Fruit fly (Drosophila melanogaster) whole organism, embryonic: Measurements from ENCODE around the gene CG43675.
A peak's percentile ranks its signal among the peaks of the same experiment; 100 is the strongest.

Experiments
- ATbp ChIP-seq: fragments of 200-800 bp; sonication (Bioruptor generic); optimal IDR thresholded peaks from 2 replicates; lab custom pipeline; 2017; ENCODE audit warnings: missing biosample characterization, mild to moderate bottlenecking, missing genetic modification characterization, missing genetic modification reagents
- Abd-B ChIP-seq: fragments of 200-800 bp; sonication (Bioruptor generic); optimal IDR thresholded peaks from 2 replicates; lab custom pipeline; 2018; ENCODE audit warnings: missing biosample characterization, mild to moderate bottlenecking, missing genetic modification characterization, moderate library complexity
- B-H2 ChIP-seq: fragments of 200-800 bp; sonication (Bioruptor generic); optimal IDR thresholded peaks from 2 replicates; lab custom pipeline; 2018; ENCODE audit warnings: missing biosample characterization, mild to moderate bottlenecking, missing genetic modification characterization
- Blimp-1 ChIP-seq: fragments of 200-800 bp; sonication (Bioruptor generic); optimal IDR thresholded peaks from 3 replicates; lab custom pipeline; 2018; ENCODE audit warnings: missing biosample characterization, missing genetic modification characterization, mild to moderate bottlenecking, moderate library complexity, missing genetic modification reagents
- CG10147 ChIP-seq: fragments of 200-800 bp; sonication (Bioruptor generic); optimal IDR thresholded peaks from 2 replicates; lab custom pipeline; 2019; ENCODE audit warnings: missing biosample characterization, mild to moderate bottlenecking, missing genetic modification characterization, moderate library complexity
- CG11695 ChIP-seq: fragments of 200-800 bp; sonication (Bioruptor generic); IDR thresholded peaks from 3 replicates; pipeline ENCODE4 v1.3.6; 2022; ENCODE audit warnings: missing biosample characterization, missing genetic modification characterization
- CG12104 ChIP-seq: fragments of 200-800 bp; sonication (Bioruptor generic); optimal IDR thresholded peaks from 3 replicates; lab custom pipeline; 2016; ENCODE audit warnings: missing biosample characterization, missing genetic modification characterization
- CG12236 ChIP-seq: fragments of 200-800 bp; sonication (Bioruptor generic); optimal IDR thresholded peaks from 2 replicates; lab custom pipeline; 2016; ENCODE audit warnings: missing biosample characterization, missing genetic modification characterization
- CG13123 ChIP-seq: fragments of 200-800 bp; sonication (Bioruptor generic); optimal IDR thresholded peaks from 2 replicates; lab custom pipeline; 2016; ENCODE audit warnings: missing biosample characterization, missing genetic modification characterization
- CG15269 ChIP-seq: fragments of 200-800 bp; sonication (Bioruptor generic); optimal IDR thresholded peaks from 2 replicates; lab custom pipeline; 2018; ENCODE audit warnings: missing biosample characterization, mild to moderate bottlenecking, missing genetic modification characterization, moderate library complexity
- CG17912 ChIP-seq: fragments of 200-800 bp; sonication (Bioruptor generic); optimal IDR thresholded peaks from 2 replicates; lab custom pipeline; 2018; ENCODE audit warnings: missing biosample characterization, mild to moderate bottlenecking, missing genetic modification characterization
- CG3847 ChIP-seq: fragments of 200-800 bp; sonication (Bioruptor generic); IDR thresholded peaks from 2 replicates; pipeline ENCODE4 v1.3.6; 2022; ENCODE audit warnings: missing biosample characterization, missing genetic modification characterization
- CG4282 ChIP-seq: fragments of 200-800 bp; sonication (Bioruptor generic); optimal IDR thresholded peaks from 2 replicates; lab custom pipeline; 2016; ENCODE audit warnings: missing biosample characterization, missing genetic modification characterization
- CG4854 ChIP-seq: fragments of 200-800 bp; sonication (Bioruptor generic); optimal IDR thresholded peaks from 2 replicates; lab custom pipeline; 2016; ENCODE audit warnings: missing biosample characterization, missing genetic modification characterization, inconsistent platforms
- CG5953 ChIP-seq: fragments of 200-800 bp; sonication (Bioruptor generic); IDR thresholded peaks from 2 replicates; pipeline ENCODE4 v1.3.6; 2022; ENCODE audit warnings: missing biosample characterization, missing genetic modification characterization
- CG6175 ChIP-seq: fragments of 200-800 bp; sonication (Bioruptor generic); IDR thresholded peaks from 3 replicates; pipeline ENCODE4 v1.3.6; 2022; ENCODE audit warnings: missing biosample characterization, missing genetic modification characterization
- CG7928 ChIP-seq: fragments of 200-800 bp; sonication (Bioruptor generic); optimal IDR thresholded peaks from 2 replicates; lab custom pipeline; 2017; ENCODE audit warnings: missing biosample characterization, mild to moderate bottlenecking, missing genetic modification characterization
- CG8290 ChIP-seq, 3 experiments: fragments of 200-800 bp; sonication (Bioruptor generic); optimal IDR thresholded peaks; 2 replicates each; lab custom pipeline; 2016 to 2019; ENCODE audit warnings: missing biosample characterization in 3 of 3, missing genetic modification characterization in 3 of 3, mild to moderate bottlenecking in 2 of 3, moderate library complexity in 1 of 3
- CG9797 ChIP-seq: fragments of 200-800 bp; sonication (Bioruptor generic); optimal IDR thresholded peaks from 3 replicates; lab custom pipeline; 2018; ENCODE audit warnings: missing biosample characterization, mild to moderate bottlenecking, missing genetic modification characterization
- CHES-1-like ChIP-seq: fragments of 200-800 bp; sonication (Bioruptor generic); optimal IDR thresholded peaks from 2 replicates; lab custom pipeline; 2016; ENCODE audit warnings: missing biosample characterization, missing genetic modification characterization
- Drgx ChIP-seq: fragments of 200-800 bp; sonication (Bioruptor generic); IDR thresholded peaks from 2 replicates; pipeline ENCODE4 v1.3.6; 2022; ENCODE audit warnings: missing biosample characterization, missing genetic modification characterization
- E2f2 ChIP-seq: fragments of 200-800 bp; sonication (Bioruptor generic); IDR thresholded peaks from 2 replicates; pipeline ENCODE4 v1.3.6; 2022; ENCODE audit warnings: missing biosample characterization, missing genetic modification characterization
- Gsc ChIP-seq: fragments of 200-800 bp; sonication (Bioruptor generic); IDR thresholded peaks from 2 replicates; pipeline ENCODE4 v1.3.6; 2022; ENCODE audit warnings: missing biosample characterization, missing genetic modification characterization
- MBD-R2 ChIP-seq: fragments of 200-800 bp; sonication (Bioruptor generic); IDR thresholded peaks from 2 replicates; pipeline ENCODE4 v1.3.6; 2022; ENCODE audit warnings: missing biosample characterization, missing genetic modification characterization
- Mes4 ChIP-seq: fragments of 200-800 bp; sonication (Bioruptor generic); optimal IDR thresholded peaks from 2 replicates; lab custom pipeline; 2016; ENCODE audit warnings: missing biosample characterization, missing genetic modification characterization
- Myb ChIP-seq: fragments of 200-800 bp; sonication (Bioruptor generic); optimal IDR thresholded peaks from 2 replicates; lab custom pipeline; 2016; ENCODE audit warnings: missing biosample characterization, missing genetic modification characterization
- NK7.1 ChIP-seq: fragments of 200-800 bp; sonication (Bioruptor generic); optimal IDR thresholded peaks from 3 replicates; lab custom pipeline; 2016; ENCODE audit warnings: missing biosample characterization, missing genetic modification characterization
- NfI ChIP-seq: fragments of 200-800 bp; sonication (Bioruptor generic); optimal IDR thresholded peaks from 3 replicates; lab custom pipeline; 2018; ENCODE audit warnings: missing biosample characterization, mild to moderate bottlenecking, missing genetic modification characterization, moderate library complexity
- Optix ChIP-seq: fragments of 200-800 bp; sonication (Bioruptor generic); IDR thresholded peaks from 3 replicates; pipeline ENCODE4 v1.3.6; 2022; ENCODE audit warnings: missing biosample characterization, missing genetic modification characterization
- Usf ChIP-seq: fragments of 200-800 bp; sonication (Bioruptor generic); optimal IDR thresholded peaks from 2 replicates; lab custom pipeline; 2017; ENCODE audit warnings: missing genotype, missing biosample characterization, missing genetic modification characterization
- aop ChIP-seq: fragments of 200-800 bp; sonication (Bioruptor generic); IDR thresholded peaks from 2 replicates; pipeline ENCODE4 v1.3.6; 2022; ENCODE audit warnings: missing biosample characterization, missing genetic modification characterization
- cas ChIP-seq: fragments of 200-800 bp; sonication (Bioruptor generic); IDR thresholded peaks from 2 replicates; pipeline ENCODE4 v1.3.6; 2022; ENCODE audit warnings: missing biosample characterization, missing genetic modification characterization
- ci ChIP-seq: fragments of 200-800 bp; sonication (Bioruptor generic); IDR thresholded peaks from 3 replicates; pipeline ENCODE4 v1.3.6; 2022; ENCODE audit warnings: missing biosample characterization, missing genetic modification characterization
- eve ChIP-seq, 2 experiments: fragments of >200 bp; optimal IDR thresholded peaks; 2 replicates each; lab custom pipeline; 2017; ENCODE audit warnings: missing biosample characterization in 2 of 2, missing genetic modification characterization in 2 of 2
- fd64A ChIP-seq: fragments of 200-800 bp; sonication (Bioruptor generic); optimal IDR thresholded peaks from 3 replicates; lab custom pipeline; 2018; ENCODE audit warnings: missing biosample characterization, mild to moderate bottlenecking, missing genetic modification characterization
- gce ChIP-seq: fragments of 200-800 bp; sonication (Bioruptor generic); IDR thresholded peaks from 3 replicates; pipeline ENCODE4 v1.3.6; 2022; ENCODE audit warnings: missing biosample characterization, missing genetic modification characterization
- hbn ChIP-seq: fragments of 200-800 bp; sonication (Bioruptor generic); IDR thresholded peaks from 2 replicates; pipeline ENCODE4 v1.3.6; 2022; ENCODE audit warnings: missing biosample characterization, missing genetic modification characterization; ENCODE audit not compliant: partially characterized antibody
- hkb ChIP-seq, 2 experiments: fragments of 200-800 bp in 1 of 2; fragments of >200 bp in 1 of 2; sonication (Bioruptor generic) in 1 of 2; IDR thresholded peaks in 1 of 2; optimal IDR thresholded peaks in 1 of 2; 2 replicates each; pipeline versions ENCODE4 v1.3.6 to Lab custom; 2017 to 2022; ENCODE audit warnings: missing biosample characterization in 1 of 2, missing genetic modification characterization in 1 of 2
- jigr1 ChIP-seq: fragments of 200-800 bp; sonication (Bioruptor generic); IDR thresholded peaks from 3 replicates; pipeline ENCODE4 v1.3.6; 2022; ENCODE audit warnings: missing biosample characterization, missing genetic modification characterization
- lov ChIP-seq, 2 experiments: fragments of 200-800 bp in 1 of 2; fragments of >200 bp in 1 of 2; sonication (Bioruptor generic) in 1 of 2; IDR thresholded peaks in 1 of 2; optimal IDR thresholded peaks in 1 of 2; 2 replicates in 1 of 2; 3 replicates in 1 of 2; pipeline versions ENCODE4 v1.3.6 to Lab custom; 2017 to 2022; ENCODE audit warnings: missing biosample characterization in 1 of 2, missing genetic modification characterization in 1 of 2
- luna ChIP-seq: fragments of 200-800 bp; sonication (Bioruptor generic); optimal IDR thresholded peaks from 2 replicates; lab custom pipeline; 2016; ENCODE audit warnings: missing biosample characterization, missing genetic modification characterization
- mam ChIP-seq: fragments of 200-800 bp; sonication (Bioruptor generic); optimal IDR thresholded peaks from 3 replicates; lab custom pipeline; 2016; ENCODE audit warnings: missing biosample characterization, missing genetic modification characterization
- pho ChIP-seq: fragments of 200-800 bp; sonication (Bioruptor generic); optimal IDR thresholded peaks from 2 replicates; lab custom pipeline; 2016; ENCODE audit warnings: missing biosample characterization, missing genetic modification characterization
- psq ChIP-seq: fragments of 200-800 bp; sonication (Bioruptor generic); optimal IDR thresholded peaks from 2 replicates; lab custom pipeline; 2017; ENCODE audit warnings: missing biosample characterization, missing genetic modification characterization
- seq ChIP-seq: fragments of 200-800 bp; sonication (Bioruptor generic); IDR thresholded peaks from 2 replicates; pipeline ENCODE4 v1.3.6; 2022; ENCODE audit warnings: missing biosample characterization, missing genetic modification characterization
- shn ChIP-seq: fragments of 200-800 bp; sonication (Bioruptor generic); optimal IDR thresholded peaks from 3 replicates; lab custom pipeline; 2016; ENCODE audit warnings: missing biosample characterization, missing genetic modification characterization
- sima ChIP-seq: fragments of 200-800 bp; sonication (Bioruptor generic); optimal IDR thresholded peaks from 2 replicates; lab custom pipeline; 2016; ENCODE audit warnings: missing biosample characterization, missing genetic modification characterization
- so ChIP-seq: fragments of 200-800 bp; sonication (Bioruptor generic); IDR thresholded peaks from 3 replicates; pipeline ENCODE4 v1.3.6; 2022; ENCODE audit warnings: missing biosample characterization, missing genetic modification characterization
- ssp ChIP-seq: fragments of 200-800 bp; sonication (Bioruptor generic); IDR thresholded peaks from 2 replicates; pipeline ENCODE4 v1.3.6; 2022; ENCODE audit warnings: missing biosample characterization, missing genetic modification characterization
- tup ChIP-seq: fragments of 200-800 bp; sonication (Bioruptor generic); optimal IDR thresholded peaks from 2 replicates; lab custom pipeline; 2016; ENCODE audit warnings: missing biosample characterization, mild to moderate bottlenecking, missing genetic modification characterization, moderate library complexity

CG43675 gene

dm6 chr3R:9393542-9394025 lies 38.3 kb downstream of the CG43675 start (continued):
- TF ChIP-seq CG8290 (GFP tag; optimal IDR thresholded peaks at IDR 0.05; lab: Kevin White, UChicago) = peak; percentile 39
- TF ChIP-seq CG8290 (tag; optimal IDR thresholded peaks at IDR 0.05; lab: Kevin White, UChicago) = peak; percentile 81 to 84
- TF ChIP-seq fd64A (GFP tag; lab: Kevin White, UChicago) = peak; percentile 89
- TF ChIP-seq Myb (GFP tag; lab: Kevin White, UChicago) = no peak
- no peak for TF ChIP-seq psq (GFP tag; lab: Kevin White, UChicago)
- no peak; the same call in 1 of the 2 replicates for TF ChIP-seq CG3847 (GFP tag; lab: Robert Waterston, UW)
- TF ChIP-seq Abd-B (GFP tag; lab: Kevin White, UChicago) = peak; percentile 28
- TF ChIP-seq CG9797 (GFP tag; lab: Kevin White, UChicago) = peak; percentile 19
- TF ChIP-seq jigr1 (GFP tag; lab: Robert Waterston, UW) = no peak
- no peak for TF ChIP-seq cas
- TF ChIP-seq seq = 0 out of 2 replicates have a peak, but pooled peaks have one; percentile 45
- no peak for TF ChIP-seq eve (GFP tag; optimal IDR thresholded peaks at IDR 0.05; lab: Kevin White, UChicago)
- peak; percentile 65; the same call in 2 of the 3 replicates for TF ChIP-seq CG11695 (GFP tag; lab: Robert Waterston, UW)
- TF ChIP-seq sima (GFP tag; lab: Kevin White, UChicago) = no peak
- no peak for TF ChIP-seq B-H2
- TF ChIP-seq E2f2 = peak; percentile 47
- TF ChIP-seq ssp (GFP tag; lab: Robert Waterston, UW) = peak; percentile 39; the same call in 1 of the 2 replicates
- TF ChIP-seq luna (GFP tag; lab: Kevin White, UChicago) = no peak
- TF ChIP-seq pho (GFP tag; lab: Kevin White, UChicago) = no peak
- TF ChIP-seq hkb (optimal IDR thresholded peaks at IDR 0.05; lab: Kevin White, UChicago) = no peak
- peak; percentile 75 for TF ChIP-seq hkb (GFP tag; IDR thresholded peaks at IDR 0.05; lab: Robert Waterston, UW)
- TF ChIP-seq Mes4 (GFP tag; lab: Kevin White, UChicago) = no peak
- TF ChIP-seq shn (GFP tag; lab: Kevin White, UChicago) = peak; percentile 38
- TF ChIP-seq CG13123 (GFP tag; lab: Kevin White, UChicago) = peak; percentile 52
- no peak for TF ChIP-seq hbn
- TF ChIP-seq tup (GFP tag; lab: Kevin White, UChicago) = peak; percentile 44
- TF ChIP-seq ATbp (GFP tag; lab: Kevin White, UChicago) = peak; percentile 71
- peak; percentile 58 for TF ChIP-seq CG10147 (GFP tag; lab: Kevin White, UChicago)
- TF ChIP-seq CG17912 (GFP tag; lab: Kevin White, UChicago) = no peak
- TF ChIP-seq aop = 0 out of 2 replicates have a peak, but pooled peaks have one; percentile 23
- TF ChIP-seq lov (optimal IDR thresholded peaks at IDR 0.05; lab: Kevin White, UChicago) = no peak
- peak; percentile 79; the same call in 1 of the 3 replicates for TF ChIP-seq lov (GFP tag; IDR thresholded peaks at IDR 0.05; lab: Robert Waterston, UW)
- TF ChIP-seq NK7.1 = peak; percentile 0
- TF ChIP-seq NfI = peak; percentile 55
- peak; percentile 70; the same call in 2 of the 3 replicates for TF ChIP-seq gce (GFP tag; lab: Robert Waterston, UW)
- TF ChIP-seq CG4282 = no peak
- TF ChIP-seq ci = peak; percentile 87
- TF ChIP-seq Gsc (GFP tag; lab: Robert Waterston, UW) = no peak
- peak; percentile 97 for TF ChIP-seq Drgx
- no peak for TF ChIP-seq CHES-1-like (GFP tag; lab: Kevin White, UChicago)
- TF ChIP-seq CG6175 (GFP tag; lab: Robert Waterston, UW) = no peak; the same call in 2 of the 3 replicates
- TF ChIP-seq CG4854 (GFP tag; lab: Kevin White, UChicago) = peak; percentile 19
- TF ChIP-seq MBD-R2 = no peak
- peak; percentile 81 for TF ChIP-seq Blimp-1 (GFP tag; lab: Kevin White, UChicago)
- peak; percentile 80 for TF ChIP-seq so (GFP tag; lab: Robert Waterston, UW)
- peak; percentile 68 for TF ChIP-seq CG12104 (GFP tag; lab: Kevin White, UChicago)
- 0 out of 3 replicates have a peak, but pooled peaks have one; percentile 35 for TF ChIP-seq Optix (GFP tag; lab: Robert Waterston, UW)
- TF ChIP-seq CG5953 = peak; percentile 41; the same call in 1 of the 2 replicates
- TF ChIP-seq mam = peak; percentile 32
- peak; percentile 21 for TF ChIP-seq Usf
- TF ChIP-seq CG7928 (GFP tag; lab: Kevin White, UChicago) = no peak
- peak; percentile 55 for TF ChIP-seq CG15269 (tag; lab: Kevin White, UChicago)
- no peak for TF ChIP-seq CG12236 (GFP tag; lab: Kevin White, UChicago)
